Fruit fly (Drosophila melanogaster) whole organism, wandering third instar larva: ENCODE data around the gene CG8135.

Experiments used
- Abd-B ChIP-seq: fragments of >200 bp; optimal IDR thresholded peaks from 2 replicates; lab custom pipeline; 2017; ENCODE audit warnings: missing biosample characterization, missing genetic modification characterization
- CG32264 ChIP-seq: fragments of 200-800 bp; sonication (Bioruptor generic); optimal IDR thresholded peaks from 2 replicates; lab custom pipeline; 2016; ENCODE audit warnings: missing biosample characterization, missing genetic modification characterization
- CG9705 ChIP-seq: fragments of 200-800 bp; sonication (Bioruptor generic); optimal IDR thresholded peaks from 2 replicates; lab custom pipeline; 2018; ENCODE audit warnings: missing biosample characterization, mild to moderate bottlenecking, missing genetic modification characterization
- CrebA ChIP-seq: fragments of 200-800 bp; sonication (Bioruptor generic); optimal IDR thresholded peaks from 2 replicates; lab custom pipeline; 2016; ENCODE audit warnings: missing biosample characterization, mild to moderate bottlenecking, missing genetic modification characterization, borderline replicate concordance
- Dfd ChIP-seq: fragments of >200 bp; optimal IDR thresholded peaks from 2 replicates; lab custom pipeline; 2017; ENCODE audit warnings: missing biosample characterization, missing genetic modification characterization
- Dif ChIP-seq: fragments of 200-275, 200-300 bp; sonication (Bioruptor generic); optimal IDR thresholded peaks from 2 replicates; lab custom pipeline; 2018; ENCODE audit warnings: missing biosample characterization, missing genetic modification characterization; ENCODE audit not compliant: partially characterized antibody
- GATAd ChIP-seq: sonication (Bioruptor generic); optimal IDR thresholded peaks from 2 replicates; lab custom pipeline; 2016; ENCODE audit warnings: missing biosample characterization, missing genetic modification characterization
- HLH106 ChIP-seq: fragments of 200-800 bp; optimal IDR thresholded peaks from 3 replicates; lab custom pipeline; 2019; ENCODE audit warnings: missing biosample characterization, mild to moderate bottlenecking, missing genetic modification characterization, moderate library complexity
- Hnf4 ChIP-seq: fragments of 200-800 bp; sonication (Bioruptor generic); optimal IDR thresholded peaks from 2 replicates; lab custom pipeline; 2016; ENCODE audit warnings: missing biosample characterization, mild to moderate bottlenecking, missing genetic modification characterization
- Hr78 ChIP-seq: fragments of >200 bp; optimal IDR thresholded peaks from 2 replicates; lab custom pipeline; 2017; ENCODE audit warnings: missing biosample characterization, missing genetic modification characterization
- Hr83 ChIP-seq: fragments of 200-300 bp; sonication (Bioruptor generic); optimal IDR thresholded peaks from 2 replicates; lab custom pipeline; 2016; ENCODE audit warnings: missing biosample characterization, mild to moderate bottlenecking, missing genetic modification characterization, moderate library complexity; ENCODE audit not compliant: poor library complexity, severe bottlenecking
- Jra ChIP-seq: sonication (Bioruptor generic); optimal IDR thresholded peaks from 2 replicates; lab custom pipeline; 2016; ENCODE audit warnings: missing biosample characterization, missing genetic modification characterization
- Mio ChIP-seq: sonication (Bioruptor generic); optimal IDR thresholded peaks from 2 replicates; lab custom pipeline; 2016; ENCODE audit warnings: missing biosample characterization, missing genetic modification characterization
- Myc ChIP-seq: fragments of >200 bp; optimal IDR thresholded peaks from 2 replicates; lab custom pipeline; 2017
- N ChIP-seq: fragments of >200 bp; optimal IDR thresholded peaks from 2 replicates; lab custom pipeline; 2018; ENCODE audit warnings: missing biosample characterization, missing external identifiers, missing genetic modification characterization
- OdsH ChIP-seq: fragments of 200-800 bp; sonication (Bioruptor generic); optimal IDR thresholded peaks from 2 replicates; lab custom pipeline; 2016; ENCODE audit warnings: missing biosample characterization, mild to moderate bottlenecking, missing genetic modification characterization
- Rel ChIP-seq, 2 experiments: fragments of 200-800 bp; sonication (Bioruptor generic) in 1 of 2; optimal IDR thresholded peaks; 2 replicates in 1 of 2; 3 replicates in 1 of 2; lab custom pipeline; 2016 to 2019; ENCODE audit warnings: mild to moderate bottlenecking in 2 of 2, missing biosample characterization in 2 of 2, missing genetic modification characterization in 2 of 2, moderate library complexity in 1 of 2
- Sp1 ChIP-seq: fragments of 200-800 bp; sonication (Bioruptor generic); optimal IDR thresholded peaks from 3 replicates; lab custom pipeline; 2019; ENCODE audit warnings: missing biosample characterization, mild to moderate bottlenecking, missing genetic modification characterization, moderate library complexity
- Vsx2 ChIP-seq: fragments of 200-300, 225-300 bp; sonication (Bioruptor generic); optimal IDR thresholded peaks from 2 replicates; lab custom pipeline; 2018; ENCODE audit warnings: missing biosample characterization, missing genetic modification characterization; ENCODE audit not compliant: partially characterized antibody
- br ChIP-seq: fragments of 200-800 bp; sonication (Bioruptor generic); optimal IDR thresholded peaks from 2 replicates; lab custom pipeline; 2016; ENCODE audit warnings: missing biosample characterization, missing genetic modification characterization
- brk ChIP-seq: fragments of 200-800 bp; sonication (Bioruptor generic); optimal IDR thresholded peaks from 2 replicates; lab custom pipeline; 2016; ENCODE audit warnings: missing biosample characterization, mild to moderate bottlenecking, missing genetic modification characterization
- dl ChIP-seq, 2 experiments: fragments of 175-275, 200-275 bp in 1 of 2; fragments of 200-275 bp in 1 of 2; sonication (Bioruptor generic); optimal IDR thresholded peaks; lab custom pipeline; 2018; ENCODE audit warnings: mild to moderate bottlenecking in 2 of 2, missing biosample characterization in 2 of 2, missing genetic modification characterization in 2 of 2, moderate library complexity in 2 of 2; ENCODE audit not compliant: partially characterized antibody in 2 of 2, insufficient read depth in 1 of 2
- dmrt93B ChIP-seq: fragments of 200-800 bp; sonication (Bioruptor generic); optimal IDR thresholded peaks from 2 replicates; lab custom pipeline; 2018; ENCODE audit warnings: missing biosample characterization, mild to moderate bottlenecking, missing genetic modification characterization
- dsf ChIP-seq: sonication (Bioruptor generic); optimal IDR thresholded peaks from 2 replicates; lab custom pipeline; 2016; ENCODE audit warnings: missing biosample characterization, missing genetic modification characterization, borderline replicate concordance
- ey ChIP-seq: fragments of 200-800 bp; sonication (Bioruptor generic); optimal IDR thresholded peaks from 2 replicates; lab custom pipeline; 2016; ENCODE audit warnings: missing biosample characterization, missing genetic modification characterization
- foxo ChIP-seq, 2 experiments: fragments of 200-800 bp; sonication (Bioruptor generic); optimal IDR thresholded peaks; 2 replicates in 1 of 2; 3 replicates in 1 of 2; lab custom pipeline; 2016 to 2017; ENCODE audit warnings: missing biosample characterization in 2 of 2, missing genetic modification characterization in 2 of 2
- fru ChIP-seq: fragments of 200-800 bp; sonication (Bioruptor generic); optimal IDR thresholded peaks from 3 replicates; lab custom pipeline; 2016; ENCODE audit warnings: missing biosample characterization, mild to moderate bottlenecking, missing genetic modification characterization
- h ChIP-seq: fragments of 200-800 bp; sonication (Bioruptor generic); optimal IDR thresholded peaks from 3 replicates; lab custom pipeline; 2016; ENCODE audit warnings: missing biosample characterization, mild to moderate bottlenecking, missing genetic modification characterization
- jim ChIP-seq: fragments of 175-275, 200-325 bp; sonication (Bioruptor generic); optimal IDR thresholded peaks from 2 replicates; lab custom pipeline; 2016; ENCODE audit warnings: missing biosample characterization, mild to moderate bottlenecking, missing genetic modification characterization
- lola ChIP-seq: fragments of >200 bp; optimal IDR thresholded peaks from 2 replicates; lab custom pipeline; 2017; ENCODE audit warnings: missing biosample characterization, missing genetic modification characterization
- pan ChIP-seq: fragments of >200 bp; optimal IDR thresholded peaks from 2 replicates; lab custom pipeline; 2017
- psq ChIP-seq: fragments of 200-800 bp; sonication (Bioruptor generic); optimal IDR thresholded peaks from 3 replicates; lab custom pipeline; 2017; ENCODE audit warnings: missing biosample characterization, mild to moderate bottlenecking, missing genetic modification characterization, moderate library complexity
- rgr ChIP-seq: fragments of 200-800 bp; sonication (Bioruptor generic); optimal IDR thresholded peaks from 3 replicates; lab custom pipeline; 2016; ENCODE audit warnings: missing biosample characterization, mild to moderate bottlenecking, missing genetic modification characterization
- sage ChIP-seq: fragments of 200-800 bp; sonication (Bioruptor generic); optimal IDR thresholded peaks from 2 replicates; lab custom pipeline; 2016; ENCODE audit warnings: missing biosample characterization, mild to moderate bottlenecking, missing genetic modification characterization
- sv ChIP-seq: fragments of 200-800 bp; sonication (Bioruptor generic); optimal IDR thresholded peaks from 3 replicates; lab custom pipeline; 2016; ENCODE audit warnings: missing biosample characterization, missing genetic modification characterization
- tai ChIP-seq: sonication (Bioruptor generic); optimal IDR thresholded peaks from 2 replicates; lab custom pipeline; 2016; ENCODE audit warnings: missing biosample characterization, missing genetic modification characterization
- usp ChIP-seq: fragments of >200 bp; optimal IDR thresholded peaks from 2 replicates; lab custom pipeline; 2017; ENCODE audit warnings: missing biosample characterization, missing genetic modification characterization
- woc ChIP-seq: sonication (Bioruptor generic); optimal IDR thresholded peaks from 2 replicates; lab custom pipeline; 2016; ENCODE audit warnings: missing biosample characterization, mild to moderate bottlenecking, missing genetic modification characterization

The CG8135 gene

DNA sequence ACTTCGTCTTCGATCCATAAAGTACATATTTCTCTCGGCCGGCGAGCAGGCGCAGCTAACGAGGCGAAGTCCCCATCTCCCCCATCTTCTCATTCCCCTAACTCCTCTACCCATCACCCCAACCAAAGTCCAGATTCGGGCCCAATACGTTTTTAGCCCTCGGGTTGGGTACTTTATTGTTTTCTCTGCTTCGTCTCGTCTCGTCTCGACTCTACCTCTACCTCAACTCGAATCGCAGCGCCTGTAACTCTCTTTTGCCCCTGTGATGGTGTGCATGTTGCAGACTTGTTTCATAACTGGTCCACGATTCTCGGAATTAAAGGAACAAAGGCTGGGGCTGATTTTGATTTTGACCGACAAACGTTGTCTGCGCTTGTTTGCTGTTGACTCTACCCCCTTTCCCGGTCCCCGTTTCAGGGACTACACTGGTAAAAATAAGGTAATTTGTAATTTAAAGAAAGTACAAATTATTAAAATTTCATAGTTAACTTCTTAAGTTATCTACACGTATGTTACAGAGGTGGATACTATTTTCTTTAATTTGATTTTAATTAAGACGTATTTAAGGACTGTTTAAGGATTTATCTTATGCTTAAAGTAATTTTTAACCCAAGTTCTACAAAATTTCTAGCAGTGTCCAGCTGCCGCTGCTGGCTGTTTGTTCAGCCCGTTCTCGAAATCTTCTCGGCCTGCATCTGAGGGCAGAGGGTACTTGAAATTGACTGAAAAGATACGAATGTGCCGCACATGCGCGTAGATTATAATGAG, 25.4 kb upstream of the CG8135 start:
- TF ChIP-seq sage (GFP tag; lab: Kevin White, UChicago) = peak; percentile 86
- TF ChIP-seq Myc (lab: Kevin White, UChicago) = no peak
- peak; percentile 93 for TF ChIP-seq OdsH
- TF ChIP-seq CG32264 = peak; percentile 73
- no peak for TF ChIP-seq pan (lab: Kevin White, UChicago)
- TF ChIP-seq Rel (GFP tag; optimal IDR thresholded peaks at IDR 0.05; lab: Kevin White, UChicago) = peak; percentile 73
- peak; percentile 68 for TF ChIP-seq Rel (tag; optimal IDR thresholded peaks at IDR 0.05; lab: Kevin White, UChicago)
- peak; percentile 71 for TF ChIP-seq tai (GFP tag; lab: Kevin White, UChicago)
- TF ChIP-seq Sp1 (GFP tag; lab: Kevin White, UChicago) = peak; percentile 96
- TF ChIP-seq brk (GFP tag; lab: Kevin White, UChicago) = peak; percentile 81
- TF ChIP-seq fru = peak; percentile 96
- peak; percentile 94 for TF ChIP-seq Hnf4
- TF ChIP-seq woc (GFP tag; lab: Kevin White, UChicago) = peak; percentile 98
- TF ChIP-seq GATAd (GFP tag; lab: Kevin White, UChicago) = peak; percentile 11
- peak; percentile 79 for TF ChIP-seq dmrt93B (GFP tag; lab: Kevin White, UChicago)
- TF ChIP-seq Dif (GFP tag; lab: Kevin White, UChicago) = peak; percentile 6
- TF ChIP-seq psq (GFP tag; lab: Kevin White, UChicago) = peak; percentile 93
- TF ChIP-seq dl (GFP tag; optimal IDR thresholded peaks at IDR 0.05; lab: Kevin White, UChicago; ENCODE audit: insufficient read depth in 1 of 2, partially characterized antibody in 2 of 2) = no peak
- peak; percentile 95 for TF ChIP-seq HLH106
- peak; percentile 61 for TF ChIP-seq dsf (GFP tag; lab: Kevin White, UChicago)
- TF ChIP-seq Vsx2 (GFP tag; lab: Kevin White, UChicago) = peak; percentile 71
- peak; percentile 88 for TF ChIP-seq br (GFP tag; lab: Kevin White, UChicago)
- no peak for TF ChIP-seq jim
- TF ChIP-seq Hr78 (GFP tag; lab: Kevin White, UChicago) = no peak
- TF ChIP-seq usp = no peak
- no peak for TF ChIP-seq Dfd (GFP tag; lab: Kevin White, UChicago)
- TF ChIP-seq Jra (GFP tag; lab: Kevin White, UChicago) = peak; percentile 51
- peak in 1 of 2 experiments; percentile 93 for TF ChIP-seq foxo (GFP tag; optimal IDR thresholded peaks at IDR 0.05; lab: Kevin White, UChicago)
- no peak for TF ChIP-seq sv
- TF ChIP-seq CrebA (GFP tag; lab: Kevin White, UChicago) = peak; percentile 64
- TF ChIP-seq Mio (GFP tag; lab: Kevin White, UChicago) = no peak
- peak; percentile 95 for TF ChIP-seq h
- peak; percentile 88 for TF ChIP-seq ey
- peak; percentile 82 for TF ChIP-seq Hr83
- TF ChIP-seq Abd-B (GFP tag; lab: Kevin White, UChicago) = no peak
- TF ChIP-seq CG9705 (GFP tag; lab: Kevin White, UChicago) = peak; percentile 76
- TF ChIP-seq N (GFP tag; lab: Kevin White, UChicago) = no peak
- peak; percentile 88 for TF ChIP-seq rgr (GFP tag; lab: Kevin White, UChicago)
- no peak for TF ChIP-seq lola (GFP tag; lab: Kevin White, UChicago)
- TF ChIP-seq, all 38 proteins: peak for 26

DNA sequence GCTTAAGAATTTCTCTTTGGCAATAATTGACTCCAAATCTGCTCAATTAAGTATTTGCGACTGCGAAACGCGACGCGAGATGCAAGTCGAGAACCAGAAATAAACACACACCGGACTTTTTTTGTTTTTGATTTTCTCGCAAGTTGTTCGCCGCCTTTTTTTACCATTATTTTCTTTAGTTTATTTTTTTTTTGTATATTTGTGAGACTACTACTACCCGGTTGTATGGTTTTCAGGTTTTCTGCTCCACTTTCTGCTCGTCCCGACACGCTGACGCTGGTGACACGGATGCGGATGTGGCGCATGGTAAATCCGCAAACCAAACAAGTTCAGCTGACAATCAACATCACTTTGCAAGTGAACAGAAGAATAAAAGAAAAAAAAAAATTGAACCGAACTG, 23.2 kb upstream of the CG8135 start:
- TF ChIP-seq HLH106 (no peak), Sp1 (GFP tag; lab: Kevin White, UChicago) (no peak), pan (lab: Kevin White, UChicago) (no peak), dsf (GFP tag; lab: Kevin White, UChicago) (no peak), tai (GFP tag; lab: Kevin White, UChicago) (no peak), psq (GFP tag; lab: Kevin White, UChicago) (no peak), dl (GFP tag; optimal IDR thresholded peaks at IDR 0.05; lab: Kevin White, UChicago; ENCODE audit: insufficient read depth in 1 of 2, partially characterized antibody in 2 of 2) (no peak), Hr78 (GFP tag; lab: Kevin White, UChicago) (no peak), CG9705 (GFP tag; lab: Kevin White, UChicago) (no peak), OdsH (no peak), Rel (GFP tag; optimal IDR thresholded peaks at IDR 0.05; lab: Kevin White, UChicago) (no peak), Rel (tag; optimal IDR thresholded peaks at IDR 0.05; lab: Kevin White, UChicago) (no peak), dmrt93B (GFP tag; lab: Kevin White, UChicago) (no peak), ey (no peak), foxo (GFP tag; optimal IDR thresholded peaks at IDR 0.05; lab: Kevin White, UChicago) (no peak), lola (GFP tag; lab: Kevin White, UChicago) (no peak), jim (no peak), GATAd (GFP tag; lab: Kevin White, UChicago) (no peak), fru (no peak), h (no peak), sage (GFP tag; lab: Kevin White, UChicago) (no peak)
- TF ChIP-seq, all 38 proteins: peak for 0
